Fruit fly (Drosophila melanogaster) whole organism, embryonic: ENCODE data around the gene Lnk.

Source experiments
- Ada2b ChIP-seq: fragments of 200-800 bp; sonication (Bioruptor generic); IDR thresholded peaks from 2 replicates; pipeline ENCODE4 v1.3.6; 2022; ENCODE audit warnings: missing biosample characterization, missing genetic modification characterization
- Atf3 ChIP-seq: fragments of 200-800 bp; sonication (Bioruptor generic); optimal IDR thresholded peaks from 3 replicates; lab custom pipeline; 2016; ENCODE audit warnings: missing biosample characterization, missing genetic modification characterization
- CG10147 ChIP-seq: fragments of 200-800 bp; sonication (Bioruptor generic); optimal IDR thresholded peaks from 2 replicates; lab custom pipeline; 2019; ENCODE audit warnings: missing biosample characterization, mild to moderate bottlenecking, missing genetic modification characterization, moderate library complexity
- CG10543 ChIP-seq: fragments of 200-800 bp; sonication (Bioruptor generic); optimal IDR thresholded peaks from 3 replicates; lab custom pipeline; 2017; ENCODE audit warnings: missing biosample characterization, mild to moderate bottlenecking, missing genetic modification characterization, moderate library complexity
- CG11695 ChIP-seq: fragments of 200-800 bp; sonication (Bioruptor generic); IDR thresholded peaks from 3 replicates; pipeline ENCODE4 v1.3.6; 2022; ENCODE audit warnings: missing biosample characterization, missing genetic modification characterization
- CG2875 ChIP-seq: fragments of 200-800 bp; sonication (Bioruptor generic); optimal IDR thresholded peaks from 2 replicates; lab custom pipeline; 2017; ENCODE audit warnings: missing biosample characterization, mild to moderate bottlenecking, missing genetic modification characterization, missing genetic modification reagents
- CG30431 ChIP-seq: fragments of 200-800 bp; sonication (Bioruptor generic); optimal IDR thresholded peaks from 2 replicates; lab custom pipeline; 2017; ENCODE audit warnings: missing biosample characterization, missing genetic modification characterization
- CG31224 ChIP-seq: fragments of 200-800 bp; sonication (Bioruptor generic); IDR thresholded peaks from 2 replicates; pipeline ENCODE4 v1.3.6; 2022; ENCODE audit warnings: missing biosample characterization, missing genetic modification characterization
- CG32767 ChIP-seq: fragments of 200-800 bp; sonication (Bioruptor generic); IDR thresholded peaks from 2 replicates; pipeline ENCODE4 v1.3.6; 2022; ENCODE audit warnings: missing biosample characterization, missing genetic modification characterization
- CG32772 ChIP-seq: fragments of 200-800 bp; sonication (Bioruptor generic); IDR thresholded peaks from 2 replicates; pipeline ENCODE4 v1.3.6; 2022; ENCODE audit warnings: missing biosample characterization, missing genetic modification characterization
- CG5180 ChIP-seq: fragments of 200-800 bp; sonication (Bioruptor generic); optimal IDR thresholded peaks from 3 replicates; lab custom pipeline; 2017; ENCODE audit warnings: missing biosample characterization, missing genetic modification characterization, mild to moderate bottlenecking, moderate library complexity, missing genetic modification reagents
- CG6683 ChIP-seq: fragments of 200-800 bp; sonication (Bioruptor generic); optimal IDR thresholded peaks from 2 replicates; lab custom pipeline; 2017; ENCODE audit warnings: missing biosample characterization, mild to moderate bottlenecking, missing genetic modification characterization, missing genetic modification reagents
- CG7556 ChIP-seq: fragments of 200-800 bp; sonication (Bioruptor generic); optimal IDR thresholded peaks from 2 replicates; lab custom pipeline; 2017; ENCODE audit warnings: missing biosample characterization, mild to moderate bottlenecking, missing genetic modification characterization
- CG8388 ChIP-seq: fragments of 200-800 bp; sonication (Bioruptor generic); optimal IDR thresholded peaks from 2 replicates; lab custom pipeline; 2019; ENCODE audit warnings: missing biosample characterization, mild to moderate bottlenecking, missing genetic modification characterization, moderate library complexity
- CG8924 ChIP-seq: fragments of 200-800 bp; optimal IDR thresholded peaks from 3 replicates; lab custom pipeline; 2019; ENCODE audit warnings: missing biosample characterization, mild to moderate bottlenecking, missing genetic modification characterization, moderate library complexity
- CG9215 ChIP-seq: fragments of 200-800 bp; sonication (Bioruptor generic); IDR thresholded peaks from 2 replicates; pipeline ENCODE4 v1.3.6; 2022; ENCODE audit warnings: missing biosample characterization, missing genetic modification characterization
- CG9609 ChIP-seq: fragments of 200-800 bp; sonication (Bioruptor generic); optimal IDR thresholded peaks from 3 replicates; lab custom pipeline; 2016; ENCODE audit warnings: missing biosample characterization, missing genetic modification characterization
- Dp ChIP-seq: fragments of 200-800 bp; sonication (Bioruptor generic); optimal IDR thresholded peaks from 2 replicates; lab custom pipeline; 2018; ENCODE audit warnings: missing biosample characterization, mild to moderate bottlenecking, missing genetic modification characterization, moderate library complexity
- GATAe ChIP-seq: fragments of 200-800 bp; sonication (Bioruptor generic); conservative IDR thresholded peaks from 2 replicates; pipeline ENCODE4 v1.3.6; 2022; ENCODE audit warnings: missing biosample characterization, missing genetic modification characterization
- H15 ChIP-seq: fragments of 200-800 bp; sonication (Bioruptor generic); IDR thresholded peaks from 3 replicates; pipeline ENCODE4 v1.3.6; 2022; ENCODE audit warnings: missing biosample characterization, missing genetic modification characterization
- HLH54F ChIP-seq: fragments of 200-800 bp; sonication (Bioruptor generic); optimal IDR thresholded peaks from 3 replicates; lab custom pipeline; 2016; ENCODE audit warnings: missing biosample characterization, missing genetic modification characterization
- HmgD ChIP-seq: fragments of 200-800 bp; sonication (Bioruptor generic); optimal IDR thresholded peaks from 3 replicates; lab custom pipeline; 2016; ENCODE audit warnings: missing biosample characterization, missing genetic modification characterization
- Hr3 ChIP-seq: fragments of 200-800 bp; sonication (Bioruptor generic); optimal IDR thresholded peaks from 3 replicates; lab custom pipeline; 2016; ENCODE audit warnings: missing biosample characterization, missing genetic modification characterization
- Hr39 ChIP-seq: fragments of >200 bp; optimal IDR thresholded peaks from 2 replicates; lab custom pipeline; 2017
- MTF-1 ChIP-seq: fragments of 200-800 bp; sonication (Bioruptor generic); optimal IDR thresholded peaks from 2 replicates; lab custom pipeline; 2018; ENCODE audit warnings: missing biosample characterization, mild to moderate bottlenecking, missing genetic modification characterization, borderline replicate concordance
- Mad ChIP-seq: fragments of 200-800 bp; sonication (Bioruptor generic); optimal IDR thresholded peaks from 2 replicates; lab custom pipeline; 2016; ENCODE audit warnings: missing biosample characterization, missing genetic modification characterization
- Pdp1 ChIP-seq, 2 experiments: fragments of 200-800 bp; sonication (Bioruptor generic); optimal IDR thresholded peaks; 3 replicates each; lab custom pipeline; 2016; ENCODE audit warnings: missing biosample characterization in 2 of 2, missing genetic modification characterization in 2 of 2, mild to moderate bottlenecking in 1 of 2, moderate library complexity in 1 of 2
- Scr ChIP-seq: fragments of 200-800 bp; sonication (Bioruptor generic); IDR thresholded peaks from 2 replicates; pipeline ENCODE4 v1.3.6; 2022; ENCODE audit warnings: missing biosample characterization, missing genetic modification characterization; ENCODE audit not compliant: partially characterized antibody
- Sin3A ChIP-seq: fragments of >200 bp; optimal IDR thresholded peaks from 2 replicates; lab custom pipeline; 2018
- abd-A ChIP-seq: fragments of 200-800 bp; sonication (Bioruptor generic); optimal IDR thresholded peaks from 3 replicates; lab custom pipeline; 2019; ENCODE audit warnings: missing biosample characterization, mild to moderate bottlenecking, missing genetic modification characterization, moderate library complexity
- ase ChIP-seq: fragments of 200-800 bp; sonication (Bioruptor generic); IDR thresholded peaks from 3 replicates; pipeline ENCODE4 v1.3.6; 2022; ENCODE audit warnings: missing biosample characterization, missing genetic modification characterization
- az2 ChIP-seq: fragments of 200-800 bp; sonication (Bioruptor generic); optimal IDR thresholded peaks from 3 replicates; lab custom pipeline; 2016; ENCODE audit warnings: missing biosample characterization, missing genetic modification characterization
- bowl ChIP-seq: fragments of 200-800 bp; sonication (Bioruptor generic); IDR thresholded peaks from 2 replicates; pipeline ENCODE4 v1.3.6; 2022; ENCODE audit warnings: missing biosample characterization, missing genetic modification characterization
- br ChIP-seq: fragments of >200 bp; optimal IDR thresholded peaks from 2 replicates; lab custom pipeline; 2017
- chn ChIP-seq: fragments of 200-800 bp; sonication (Bioruptor generic); optimal IDR thresholded peaks from 2 replicates; lab custom pipeline; 2016; ENCODE audit warnings: missing biosample characterization, missing genetic modification characterization
- corto ChIP-seq: fragments of 200-800 bp; sonication (Bioruptor generic); optimal IDR thresholded peaks from 2 replicates; lab custom pipeline; 2016; ENCODE audit warnings: missing biosample characterization, mild to moderate bottlenecking, missing genetic modification characterization, moderate library complexity
- danr ChIP-seq: fragments of 200-800 bp; sonication (Bioruptor generic); IDR thresholded peaks from 2 replicates; pipeline ENCODE4 v1.3.6; 2022; ENCODE audit warnings: missing biosample characterization, missing genetic modification characterization
- dati ChIP-seq: fragments of 200-800 bp; sonication (Bioruptor generic); IDR thresholded peaks from 2 replicates; pipeline ENCODE4 v1.3.6; 2022; ENCODE audit warnings: missing biosample characterization, missing genetic modification characterization
- emc ChIP-seq: fragments of 200-800 bp; sonication (Bioruptor generic); optimal IDR thresholded peaks from 2 replicates; lab custom pipeline; 2016; ENCODE audit warnings: missing biosample characterization, missing genetic modification characterization
- ems ChIP-seq: fragments of 200-800 bp; sonication (Bioruptor generic); optimal IDR thresholded peaks from 3 replicates; lab custom pipeline; 2016; ENCODE audit warnings: missing biosample characterization, missing genetic modification characterization
- gcm ChIP-seq: fragments of 200-800 bp; sonication (Bioruptor generic); optimal IDR thresholded peaks from 2 replicates; lab custom pipeline; 2019; ENCODE audit warnings: missing biosample characterization, mild to moderate bottlenecking, missing genetic modification characterization, moderate library complexity
- h ChIP-seq: fragments of >200 bp; optimal IDR thresholded peaks from 2 replicates; lab custom pipeline; 2017
- hbn ChIP-seq: fragments of 200-800 bp; sonication (Bioruptor generic); IDR thresholded peaks from 2 replicates; pipeline ENCODE4 v1.3.6; 2022; ENCODE audit warnings: missing biosample characterization, missing genetic modification characterization; ENCODE audit not compliant: partially characterized antibody
- org-1 ChIP-seq: fragments of 200-800 bp; sonication (Bioruptor generic); optimal IDR thresholded peaks from 2 replicates; lab custom pipeline; 2017; ENCODE audit warnings: missing biosample characterization, missing genetic modification characterization
- p53 ChIP-seq: fragments of 200-800 bp; sonication (Bioruptor generic); optimal IDR thresholded peaks from 2 replicates; lab custom pipeline; 2016; ENCODE audit warnings: missing biosample characterization, missing genetic modification characterization
- phol ChIP-seq: fragments of 200-800 bp; sonication (Bioruptor generic); optimal IDR thresholded peaks from 3 replicates; lab custom pipeline; 2018; ENCODE audit warnings: missing biosample characterization, mild to moderate bottlenecking, missing genetic modification characterization, moderate library complexity
- row ChIP-seq: fragments of 200-800 bp; sonication (Bioruptor generic); IDR thresholded peaks from 3 replicates; pipeline ENCODE4 v1.3.6; 2022; ENCODE audit warnings: missing biosample characterization, missing genetic modification characterization
- tap ChIP-seq: fragments of 200-800 bp; optimal IDR thresholded peaks from 3 replicates; lab custom pipeline; 2019; ENCODE audit warnings: missing biosample characterization, mild to moderate bottlenecking, missing genetic modification characterization, moderate library complexity
- unpg ChIP-seq: fragments of 200-800 bp; sonication (Bioruptor generic); optimal IDR thresholded peaks from 3 replicates; lab custom pipeline; 2018; ENCODE audit warnings: missing biosample characterization, mild to moderate bottlenecking, missing genetic modification characterization, moderate library complexity
- wek ChIP-seq: fragments of 200-800 bp; sonication (Bioruptor generic); optimal IDR thresholded peaks from 3 replicates; lab custom pipeline; 2018; ENCODE audit warnings: missing biosample characterization, mild to moderate bottlenecking, missing genetic modification characterization, moderate library complexity
- z ChIP-seq: fragments of 200-800 bp; sonication (Bioruptor generic); IDR thresholded peaks from 3 replicates; pipeline ENCODE4 v1.3.6; 2022; ENCODE audit warnings: missing biosample characterization, missing genetic modification characterization
- zf30C ChIP-seq: fragments of 200-800 bp; sonication (Bioruptor generic); optimal IDR thresholded peaks from 3 replicates; lab custom pipeline; 2018; ENCODE audit warnings: missing biosample characterization, mild to moderate bottlenecking, missing genetic modification characterization

Lnk gene

dm6 chr3R:25879324-25879766 is 9.0 kb upstream of the Lnk start (continued):
- TF ChIP-seq Sin3A (lab: Kevin White, UChicago) (no peak), wek (no peak), br (lab: Kevin White, UChicago) (no peak), phol (tag; lab: Kevin White, UChicago) (peak; percentile 86), CG32767 (peak; percentile 60; the same call in 1 of the 2 replicates), corto (GFP tag; lab: Kevin White, UChicago) (no peak), dati (GFP tag; lab: Robert Waterston, UW) (no peak), row (GFP tag; lab: Robert Waterston, UW) (peak; percentile 87), unpg (GFP tag; lab: Kevin White, UChicago) (peak; percentile 74), HmgD (GFP tag; lab: Kevin White, UChicago) (no peak), CG5180 (peak; percentile 50), CG6683 (GFP tag; lab: Kevin White, UChicago) (peak; percentile 51), Mad (peak; percentile 45), abd-A (tag; lab: Kevin White, UChicago) (no peak), chn (GFP tag; lab: Kevin White, UChicago) (peak; percentile 71), gcm (peak; percentile 62), org-1 (GFP tag; lab: Kevin White, UChicago) (peak; percentile 32), CG9609 (GFP tag; lab: Kevin White, UChicago) (peak; percentile 60), bowl (GFP tag; lab: Robert Waterston, UW) (0 out of 2 replicates have a peak, but pooled peaks have one; percentile 43), ems (GFP tag; lab: Kevin White, UChicago) (peak; percentile 50), p53 (no peak), az2 (peak; percentile 85), zf30C (peak; percentile 56), CG32772 (GFP tag; lab: Robert Waterston, UW) (peak; percentile 84), CG7556 (GFP tag; lab: Kevin White, UChicago) (peak; percentile 53), CG8924 (tag; lab: Kevin White, UChicago) (peak; percentile 81), Ada2b (GFP tag; lab: Robert Waterston, UW) (peak; percentile 80), CG30431 (peak; percentile 42), Atf3 (GFP tag; lab: Kevin White, UChicago) (peak; percentile 48), danr (GFP tag; lab: Robert Waterston, UW) (no peak), CG11695 (peak; percentile 61; the same call in 2 of the 3 replicates), GATAe (no peak; the same call in 1 of the 2 replicates), CG10147 (GFP tag; lab: Kevin White, UChicago) (peak; percentile 41), MTF-1 (GFP tag; lab: Kevin White, UChicago) (peak; percentile 53), h (no peak), Dp (GFP tag; lab: Kevin White, UChicago) (no peak), ase (peak; percentile 77), Hr3 (GFP tag; lab: Kevin White, UChicago) (peak; percentile 71), z (0 out of 3 replicates have a peak, but pooled peaks have one; percentile 36), CG8388 (GFP tag; lab: Kevin White, UChicago) (peak; percentile 77), Pdp1 (GFP tag; optimal IDR thresholded peaks at IDR 0.05; lab: Kevin White, UChicago) (peak; percentile 61), Hr39 (no peak), emc (GFP tag; lab: Kevin White, UChicago) (peak; percentile 3), CG9215 (no peak; the same call in 1 of the 2 replicates), CG10543 (GFP tag; lab: Kevin White, UChicago) (no peak), CG2875 (GFP tag; lab: Kevin White, UChicago) (peak; percentile 44), hbn (GFP tag; lab: Robert Waterston, UW) (no peak), H15 (no peak; the same call in 2 of the 3 replicates), HLH54F (peak; percentile 62), CG31224 (GFP tag; lab: Robert Waterston, UW) (no peak), tap (peak; percentile 81), Scr (GFP tag; lab: Robert Waterston, UW) (no peak)
